Fruit fly (Drosophila melanogaster): Measurements from ENCODE around the gene Cyp28a5.

- TF ChIP-seq fd85E (GFP tag; optimal IDR thresholded peaks at IDR 0.05), result no peak
- TF ChIP-seq CG32006 (GFP tag; optimal IDR thresholded peaks at IDR 0.05), result no peak
- TF ChIP-seq CG6854 (GFP tag; optimal IDR thresholded peaks at IDR 0.05), result no peak
- no peak for TF ChIP-seq eg (GFP tag; IDR thresholded peaks at IDR 0.05)
- TF ChIP-seq Gug (GFP tag; IDR thresholded peaks at IDR 0.05), result no peak
- no peak for TF ChIP-seq Lpt (GFP tag; optimal IDR thresholded peaks at IDR 0.05)
- TF ChIP-seq CG8632 (GFP tag; optimal IDR thresholded peaks at IDR 0.05), result no peak
- no peak for TF ChIP-seq CG4318 (GFP tag; optimal IDR thresholded peaks at IDR 0.05)
- no peak for TF ChIP-seq CG31627 (GFP tag; optimal IDR thresholded peaks at IDR 0.05)
- no peak for TF ChIP-seq Sox102F (GFP tag; optimal IDR thresholded peaks at IDR 0.05)
Observed at dm6 chr2L:14019654-14020053, 42.6 kb downstream of the Cyp28a5 start.

Measured in whole organism, prepupa.